In genomic region chrX:19291780-19292605, dm6 we compare ENCODE assay signal across 1 fruit fly cellular context.
TF ChIP-seq lines count a peak whose summit lies in the region.

No protein-coding gene starts in this region.

TF ChIP-seq in whole organism, embryonic, 481 proteins besides CTCF, POLR2A, EP300 and RAD21 (continued from another document):
- TF ChIP-seq tio (GFP tag; optimal IDR thresholded peaks at IDR 0.05; lab: Kevin White, UChicago) (no peak), Blimp-1 (GFP tag; optimal IDR thresholded peaks at IDR 0.05; lab: Kevin White, UChicago) (no peak), hb (GFP tag; IDR thresholded peaks at IDR 0.05; lab: Robert Waterston, UW; ENCODE audit: partially characterized antibody) (no peak), fu2 (GFP tag; optimal IDR thresholded peaks at IDR 0.05; lab: Kevin White, UChicago) (peak; percentile 0), z (GFP tag; IDR thresholded peaks at IDR 0.05; lab: Robert Waterston, UW) (peak; percentile 67; the same call in 2 of the 3 replicates), NC2α (GFP tag; optimal IDR thresholded peaks at IDR 0.05; lab: Kevin White, UChicago) (no peak), CG1024 (GFP tag; IDR thresholded peaks at IDR 0.05; lab: Robert Waterston, UW) (no peak), pita (GFP tag; optimal IDR thresholded peaks at IDR 0.05; lab: Kevin White, UChicago) (no peak), YL-1 (GFP tag; optimal IDR thresholded peaks at IDR 0.05; lab: Kevin White, UChicago) (no peak), HHEX (GFP tag; optimal IDR thresholded peaks at IDR 0.05; lab: Kevin White, UChicago) (no peak), CG32772 (GFP tag; IDR thresholded peaks at IDR 0.05; lab: Robert Waterston, UW) (no peak), CG34224 (GFP tag; IDR thresholded peaks at IDR 0.05; lab: Robert Waterston, UW; ENCODE audit: partially characterized antibody) (no peak), Lpt (GFP tag; optimal IDR thresholded peaks at IDR 0.05; lab: Kevin White, UChicago) (no peak), CG11695 (GFP tag; IDR thresholded peaks at IDR 0.05; lab: Robert Waterston, UW) (no peak), CG11696 (GFP tag; IDR thresholded peaks at IDR 0.05; lab: Robert Waterston, UW) (no peak), CG17829 (tag; optimal IDR thresholded peaks at IDR 0.05; lab: Kevin White, UChicago) (no peak), NC2β (GFP tag; optimal IDR thresholded peaks at IDR 0.05; lab: Kevin White, UChicago) (no peak), Elba2 (GFP tag; optimal IDR thresholded peaks at IDR 0.05; lab: Kevin White, UChicago) (no peak), Dip3 (GFP tag; optimal IDR thresholded peaks at IDR 0.05; lab: Kevin White, UChicago) (peak; percentile 35), Meics (GFP tag; optimal IDR thresholded peaks at IDR 0.05; lab: Kevin White, UChicago) (peak; percentile 18), maf-S (GFP tag; optimal IDR thresholded peaks at IDR 0.05; lab: Kevin White, UChicago) (no peak), CG12155 (GFP tag; optimal IDR thresholded peaks at IDR 0.05; lab: Kevin White, UChicago) (no peak), CG12299 (tag; optimal IDR thresholded peaks at IDR 0.05; lab: Kevin White, UChicago) (no peak), CG4404 (GFP tag; IDR thresholded peaks at IDR 0.05; lab: Robert Waterston, UW) (no peak), CG18262 (tag; optimal IDR thresholded peaks at IDR 0.05; lab: Kevin White, UChicago) (no peak), bowl (GFP tag; IDR thresholded peaks at IDR 0.05; lab: Robert Waterston, UW) (no peak), CG17385 (GFP tag; optimal IDR thresholded peaks at IDR 0.05; lab: Kevin White, UChicago) (no peak), ERR (GFP tag; optimal IDR thresholded peaks at IDR 0.05; lab: Kevin White, UChicago) (no peak), dimm (GFP tag; IDR thresholded peaks at IDR 0.05; lab: Robert Waterston, UW) (no peak), CG4707 (GFP tag; optimal IDR thresholded peaks at IDR 0.05; lab: Kevin White, UChicago) (no peak), cwo (GFP tag; optimal IDR thresholded peaks at IDR 0.05; lab: Kevin White, UChicago) (no peak), CG5180 (GFP tag; optimal IDR thresholded peaks at IDR 0.05; lab: Kevin White, UChicago) (peak; percentile 17), CG12744 (GFP tag; optimal IDR thresholded peaks at IDR 0.05; lab: Kevin White, UChicago) (no peak), zf30C (GFP tag; optimal IDR thresholded peaks at IDR 0.05; lab: Kevin White, UChicago) (no peak), CG34422 (GFP tag; IDR thresholded peaks at IDR 0.05; lab: Robert Waterston, UW) (no peak), H15 (GFP tag; IDR thresholded peaks at IDR 0.05; lab: Robert Waterston, UW) (no peak), CG13775 (GFP tag; optimal IDR thresholded peaks at IDR 0.05; lab: Kevin White, UChicago) (no peak), Bteb2 (GFP tag; optimal IDR thresholded peaks at IDR 0.05; lab: Kevin White, UChicago) (no peak), tx (GFP tag; optimal IDR thresholded peaks at IDR 0.05; lab: Kevin White, UChicago) (no peak), ase (GFP tag; IDR thresholded peaks at IDR 0.05; lab: Robert Waterston, UW) (no peak), D19B (GFP tag; optimal IDR thresholded peaks at IDR 0.05; lab: Kevin White, UChicago) (peak; percentile 8), CG1832 (GFP tag; optimal IDR thresholded peaks at IDR 0.05; lab: Kevin White, UChicago) (no peak), CoRest (tag; optimal IDR thresholded peaks at IDR 0.05; lab: Kevin White, UChicago) (no peak), CG3995 (GFP tag; optimal IDR thresholded peaks at IDR 0.05; lab: Kevin White, UChicago) (no peak), Abd-B (GFP tag; optimal IDR thresholded peaks at IDR 0.05; lab: Kevin White, UChicago) (no peak), CG15011 (GFP tag; optimal IDR thresholded peaks at IDR 0.05; lab: Kevin White, UChicago) (no peak), CG6854 (GFP tag; optimal IDR thresholded peaks at IDR 0.05; lab: Kevin White, UChicago) (no peak), CG7839 (tag; optimal IDR thresholded peaks at IDR 0.05; lab: Kevin White, UChicago) (no peak), CG2678 (tag; optimal IDR thresholded peaks at IDR 0.05; lab: Kevin White, UChicago) (peak; percentile 14), zfh2 (GFP tag; optimal IDR thresholded peaks at IDR 0.05; lab: Kevin White, UChicago) (peak; percentile 45), Ets97D (GFP tag; optimal IDR thresholded peaks at IDR 0.05; lab: Kevin White, UChicago) (no peak), sna (GFP tag; IDR thresholded peaks at IDR 0.05; lab: Robert Waterston, UW; ENCODE audit: partially characterized antibody) (no peak), Hmr (GFP tag; optimal IDR thresholded peaks at IDR 0.05; lab: Kevin White, UChicago) (no peak), zen (tag; optimal IDR thresholded peaks at IDR 0.05; lab: Kevin White, UChicago) (no peak), CG17612 (GFP tag; IDR thresholded peaks at IDR 0.05; lab: Robert Waterston, UW) (no peak), Scr (GFP tag; IDR thresholded peaks at IDR 0.05; lab: Robert Waterston, UW; ENCODE audit: partially characterized antibody) (no peak), Atf6 (GFP tag; IDR thresholded peaks at IDR 0.05; lab: Robert Waterston, UW) (no peak), mld (GFP tag; IDR thresholded peaks at IDR 0.05; lab: Robert Waterston, UW; ENCODE audit: partially characterized antibody) (no peak), CG17186 (GFP tag; optimal IDR thresholded peaks at IDR 0.05; lab: Kevin White, UChicago) (no peak), CG43689 (GFP tag; IDR thresholded peaks at IDR 0.05; lab: Robert Waterston, UW) (no peak), grau (tag; optimal IDR thresholded peaks at IDR 0.05; lab: Kevin White, UChicago) (no peak), chinmo (GFP tag; IDR thresholded peaks at IDR 0.05; lab: Robert Waterston, UW; ENCODE audit: partially characterized antibody) (0 out of 4 replicates have a peak, but pooled peaks have one; percentile 31), CG2120 (GFP tag; optimal IDR thresholded peaks at IDR 0.05; lab: Kevin White, UChicago) (peak; percentile 48), CG3065 (GFP tag; optimal IDR thresholded peaks at IDR 0.05; lab: Kevin White, UChicago) (no peak), Fer1 (GFP tag; optimal IDR thresholded peaks at IDR 0.05; lab: Kevin White, UChicago) (no peak), bsh (GFP tag; optimal IDR thresholded peaks at IDR 0.05; lab: Kevin White, UChicago) (no peak), Sry-δ (GFP tag; optimal IDR thresholded peaks at IDR 0.05; lab: Kevin White, UChicago) (no peak), twi (tag; optimal IDR thresholded peaks at IDR 0.05; lab: Kevin White, UChicago) (no peak), Opbp (GFP tag; IDR thresholded peaks at IDR 0.05; lab: Robert Waterston, UW; ENCODE audit: partially characterized antibody) (no peak), psq (GFP tag; optimal IDR thresholded peaks at IDR 0.05; lab: Kevin White, UChicago) (no peak), org-1 (GFP tag; optimal IDR thresholded peaks at IDR 0.05; lab: Kevin White, UChicago) (no peak), CG13296 (GFP tag; optimal IDR thresholded peaks at IDR 0.05; lab: Kevin White, UChicago) (no peak), nerfin-1 (tag; optimal IDR thresholded peaks at IDR 0.05; lab: Kevin White, UChicago) (no peak), wdn (GFP tag; IDR thresholded peaks at IDR 0.05; lab: Robert Waterston, UW) (no peak), CG10959 (GFP tag; IDR thresholded peaks at IDR 0.05; lab: Robert Waterston, UW) (no peak), CG31224 (GFP tag; IDR thresholded peaks at IDR 0.05; lab: Robert Waterston, UW) (no peak), exex (tag; optimal IDR thresholded peaks at IDR 0.05; lab: Kevin White, UChicago) (peak; percentile 71), ATbp (GFP tag; optimal IDR thresholded peaks at IDR 0.05; lab: Kevin White, UChicago) (no peak), CG16813 (GFP tag; IDR thresholded peaks at IDR 0.05; lab: Robert Waterston, UW; ENCODE audit: partially characterized antibody) (0 out of 3 replicates have a peak, but pooled peaks have one; percentile 18), mirr (GFP tag; optimal IDR thresholded peaks at IDR 0.05; lab: Kevin White, UChicago) (peak; percentile 42), sug (tag; optimal IDR thresholded peaks at IDR 0.05; lab: Kevin White, UChicago) (peak; percentile 75), ems (GFP tag; optimal IDR thresholded peaks at IDR 0.05; lab: Kevin White, UChicago) (no peak), CG14050 (GFP tag; IDR thresholded peaks at IDR 0.05; lab: Robert Waterston, UW) (no peak), CG15514 (GFP tag; optimal IDR thresholded peaks at IDR 0.05; lab: Kevin White, UChicago) (no peak), CG7357 (GFP tag; IDR thresholded peaks at IDR 0.05; lab: Robert Waterston, UW) (no peak), Xbp1 (GFP tag; optimal IDR thresholded peaks at IDR 0.05; lab: Kevin White, UChicago) (no peak), Six4 (GFP tag; optimal IDR thresholded peaks at IDR 0.05; lab: Kevin White, UChicago) (no peak), vnd (GFP tag; IDR thresholded peaks at IDR 0.05; lab: Robert Waterston, UW; ENCODE audit: partially characterized antibody) (0 out of 3 replicates have a peak, but pooled peaks have one; percentile 19), CG10267 (tag; optimal IDR thresholded peaks at IDR 0.05; lab: Kevin White, UChicago) (no peak), lilli (GFP tag; optimal IDR thresholded peaks at IDR 0.05; lab: Kevin White, UChicago) (peak; percentile 4), slbo (GFP tag; IDR thresholded peaks at IDR 0.05; lab: Robert Waterston, UW) (peak; percentile 14; the same call in 1 of the 2 replicates), Chrac-16 (GFP tag; optimal IDR thresholded peaks at IDR 0.05; lab: Kevin White, UChicago) (no peak), CHES-1-like (GFP tag; optimal IDR thresholded peaks at IDR 0.05; lab: Kevin White, UChicago) (no peak), CG18011 (GFP tag; optimal IDR thresholded peaks at IDR 0.05; lab: Kevin White, UChicago) (no peak), CG14441 (GFP tag; IDR thresholded peaks at IDR 0.05; lab: Robert Waterston, UW) (no peak), CG7987 (GFP tag; optimal IDR thresholded peaks at IDR 0.05; lab: Kevin White, UChicago) (peak; percentile 89), hth (optimal IDR thresholded peaks at IDR 0.05; lab: Kevin White, UChicago) (no peak), CG1602 (GFP tag; optimal IDR thresholded peaks at IDR 0.05; lab: Kevin White, UChicago) (no peak), lbe (GFP tag; optimal IDR thresholded peaks at IDR 0.05; lab: Kevin White, UChicago) (no peak), bcd (GFP tag; optimal IDR thresholded peaks at IDR 0.05; lab: Kevin White, UChicago) (no peak), Myb (GFP tag; optimal IDR thresholded peaks at IDR 0.05; lab: Kevin White, UChicago) (no peak), CG2712 (tag; optimal IDR thresholded peaks at IDR 0.05; lab: Kevin White, UChicago) (no peak), schlank (tag; optimal IDR thresholded peaks at IDR 0.05; lab: Kevin White, UChicago) (no peak), CG11398 (GFP tag; optimal IDR thresholded peaks at IDR 0.05; lab: Kevin White, UChicago) (no peak), pho (GFP tag; optimal IDR thresholded peaks at IDR 0.05; lab: Kevin White, UChicago) (peak; percentile 24), zfh1 (GFP tag; IDR thresholded peaks at IDR 0.05; lab: Robert Waterston, UW) (no peak), gem (tag; optimal IDR thresholded peaks at IDR 0.05; lab: Kevin White, UChicago) (peak; percentile 22), CG30431 (GFP tag; optimal IDR thresholded peaks at IDR 0.05; lab: Kevin White, UChicago) (no peak), Med (GFP tag; lab: Kevin White, UChicago) (peak; percentile 73)
